Fruit fly (Drosophila melanogaster): ENCODE results near the gene Hsc20.

Gene Hsc20

dm6 chr3L:16231857-16232256 lies 1.1 kb upstream of the Hsc20 start, which contains the start of the genes PDCD-5 and MED10 (continued):
- TF ChIP-seq CG17385 (GFP tag; optimal IDR thresholded peaks at IDR 0.05): peak; percentile 99
- TF ChIP-seq dpn (GFP tag; optimal IDR thresholded peaks at IDR 0.05): peak; percentile 9 to 14
- TF ChIP-seq phol (tag; optimal IDR thresholded peaks at IDR 0.05): peak; percentile 65
- peak; percentile 53 for TF ChIP-seq BEAF-32 (GFP tag; optimal IDR thresholded peaks at IDR 0.05)
- peak; percentile 36; the same call in 1 of the 2 replicates for TF ChIP-seq CG13287 (GFP tag; IDR thresholded peaks at IDR 0.05; ENCODE audit: partially characterized antibody)
- TF ChIP-seq stwl (tag; optimal IDR thresholded peaks at IDR 0.05): peak; percentile 94
- TF ChIP-seq ssp (GFP tag; IDR thresholded peaks at IDR 0.05): no peak
- peak; percentile 66; the same call in 1 of the 2 replicates for TF ChIP-seq CG42726 (GFP tag; IDR thresholded peaks at IDR 0.05; ENCODE audit: partially characterized antibody)
- TF ChIP-seq ash1 (GFP tag; optimal IDR thresholded peaks at IDR 0.05): no peak
- TF ChIP-seq Sin3A (optimal IDR thresholded peaks at IDR 0.05): peak; percentile 72
- TF ChIP-seq CG3847 (GFP tag; IDR thresholded peaks at IDR 0.05): peak; percentile 35; the same call in 1 of the 2 replicates
- no peak for TF ChIP-seq Blimp-1 (GFP tag; optimal IDR thresholded peaks at IDR 0.05)
- TF ChIP-seq MESR4 (GFP tag; optimal IDR thresholded peaks at IDR 0.05): peak; percentile 92
- peak; percentile 44; the same call in 1 of the 2 replicates for TF ChIP-seq sob (GFP tag; IDR thresholded peaks at IDR 0.05)
- peak; percentile 27 for TF ChIP-seq ERR (GFP tag; optimal IDR thresholded peaks at IDR 0.05)
- TF ChIP-seq dan (GFP tag; IDR thresholded peaks at IDR 0.05): no peak
- TF ChIP-seq Lim3 (GFP tag; IDR thresholded peaks at IDR 0.05): no peak
- TF ChIP-seq Med (GFP tag): peak; percentile 89
- peak; percentile 77 for TF ChIP-seq HmgZ (tag; optimal IDR thresholded peaks at IDR 0.05)
- peak; percentile 80 for TF ChIP-seq CG30020 (tag; optimal IDR thresholded peaks at IDR 0.05)
- peak; percentile 28; the same call in 1 of the 2 replicates for TF ChIP-seq Bgb (GFP tag; IDR thresholded peaks at IDR 0.05; ENCODE audit: partially characterized antibody)
- TF ChIP-seq CG9797 (GFP tag; optimal IDR thresholded peaks at IDR 0.05): peak; percentile 77
- peak; percentile 47 for TF ChIP-seq ftz-f1 (GFP tag; optimal IDR thresholded peaks at IDR 0.05)
- TF ChIP-seq CG2116 (GFP tag; optimal IDR thresholded peaks at IDR 0.05): peak; percentile 18
- TF ChIP-seq Lhr (GFP tag; optimal IDR thresholded peaks at IDR 0.05): peak; percentile 18
- TF ChIP-seq trem (tag; optimal IDR thresholded peaks at IDR 0.05): peak; percentile 42
- TF ChIP-seq HmgD (GFP tag; optimal IDR thresholded peaks at IDR 0.05): peak; percentile 35
- TF ChIP-seq Ets97D (GFP tag; optimal IDR thresholded peaks at IDR 0.05): peak; percentile 82
- TF ChIP-seq Abd-B (GFP tag; optimal IDR thresholded peaks at IDR 0.05): peak; percentile 16
- peak; percentile 31 for TF ChIP-seq CHES-1-like (GFP tag; optimal IDR thresholded peaks at IDR 0.05)
- peak; percentile 35 for TF ChIP-seq NfI (GFP tag; optimal IDR thresholded peaks at IDR 0.05)
- TF ChIP-seq D (optimal IDR thresholded peaks at IDR 0.05): no peak
- TF ChIP-seq D (GFP tag; optimal IDR thresholded peaks at IDR 0.05): no peak
- TF ChIP-seq her (GFP tag; optimal IDR thresholded peaks at IDR 0.05): peak; percentile 100
- peak; percentile 10 for TF ChIP-seq CG13624 (GFP tag; optimal IDR thresholded peaks at IDR 0.05)
- TF ChIP-seq Elba2 (GFP tag; optimal IDR thresholded peaks at IDR 0.05): peak; percentile 44
- peak; percentile 33; the same call in 1 of the 2 replicates for TF ChIP-seq CG10959 (GFP tag; IDR thresholded peaks at IDR 0.05)
- peak; percentile 43 for TF ChIP-seq amos (GFP tag; IDR thresholded peaks at IDR 0.05; ENCODE audit: partially characterized antibody)
- no peak for TF ChIP-seq CG6689 (GFP tag; IDR thresholded peaks at IDR 0.05)
- TF ChIP-seq CG14667 (GFP tag; IDR thresholded peaks at IDR 0.05): no peak
- peak; percentile 90 for TF ChIP-seq CG11560 (tag; IDR thresholded peaks at IDR 0.05)
- TF ChIP-seq ato (GFP tag; IDR thresholded peaks at IDR 0.05; ENCODE audit: partially characterized antibody): no peak
- TF ChIP-seq pzg (GFP tag; optimal IDR thresholded peaks at IDR 0.05): peak; percentile 93
- TF ChIP-seq CG15011 (GFP tag; optimal IDR thresholded peaks at IDR 0.05): no peak
- peak; percentile 55 for TF ChIP-seq CG7987 (GFP tag; optimal IDR thresholded peaks at IDR 0.05)
- TF ChIP-seq Dref (GFP tag; IDR thresholded peaks at IDR 0.05): peak; percentile 45
- peak; percentile 72 for TF ChIP-seq CG3281 (GFP tag; optimal IDR thresholded peaks at IDR 0.05)
- peak; percentile 50; the same call in 1 of the 3 replicates for TF ChIP-seq Opbp (GFP tag; IDR thresholded peaks at IDR 0.05; ENCODE audit: partially characterized antibody)
- TF ChIP-seq Usf (GFP tag; optimal IDR thresholded peaks at IDR 0.05): no peak
- TF ChIP-seq bcd (GFP tag; optimal IDR thresholded peaks at IDR 0.05): peak; percentile 59

Data from whole organism, embryonic.